In the genomic region with DNA sequence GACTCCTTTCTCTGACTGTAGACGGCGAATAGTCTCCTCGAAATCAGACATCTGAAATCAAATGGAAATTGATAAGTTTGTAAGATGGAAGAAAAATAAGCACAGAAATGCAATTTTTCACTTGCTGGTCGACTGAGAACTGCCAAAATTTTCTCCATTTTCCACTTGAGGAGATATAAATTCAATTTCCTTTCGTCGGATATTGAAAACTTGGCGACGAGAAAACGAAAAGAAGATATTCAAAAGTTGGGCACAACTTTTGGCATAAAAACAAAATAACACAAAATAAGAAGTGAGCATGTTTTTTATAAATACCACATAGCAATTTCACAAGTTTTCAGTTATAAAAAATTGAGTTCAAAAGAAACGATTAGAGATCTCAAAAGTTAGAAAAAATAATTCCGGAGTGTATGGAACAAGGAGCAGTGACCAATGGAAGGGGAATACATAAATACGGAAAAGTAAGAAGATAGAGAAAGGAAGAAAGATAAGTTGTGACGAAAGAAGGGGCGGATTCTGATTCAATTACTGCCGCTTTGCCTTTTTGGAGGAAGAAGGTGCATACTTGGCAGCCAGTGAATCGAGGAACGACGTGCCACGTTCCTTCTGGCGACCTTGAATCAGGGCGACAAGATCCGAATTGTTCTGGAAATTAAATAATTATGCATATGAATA, we compare ENCODE assay signal across 3 worm cellular contexts.
TF ChIP-seq lines count a peak whose summit lies in the region.

A gene (minus strand): TSS at position 51 of the 675 bp plus-strand sequence.

TF ChIP-seq in whole organism, L1 larva, 84 proteins besides CTCF, POLR2A, EP300 and RAD21:
- TF ChIP-seq isw-1 (GFP tag; IDR thresholded peaks at IDR 0.05; lab: Robert Waterston, UW) = no peak
- no peak for TF ChIP-seq ceh-90 (tag; optimal IDR thresholded peaks at IDR 0.05; lab: Kevin White, UChicago)
- TF ChIP-seq ces-1 (GFP tag; optimal IDR thresholded peaks at IDR 0.05; lab: Kevin White, UChicago) = peak; percentile 47
- no peak for TF ChIP-seq skn-1 (tag; optimal IDR thresholded peaks at IDR 0.05; lab: Kevin White, UChicago)
- no peak for TF ChIP-seq grh-1 (GFP tag; IDR thresholded peaks at IDR 0.05; lab: Robert Waterston, UW)
- peak; percentile 20 for TF ChIP-seq fkh-10 (GFP tag; optimal IDR thresholded peaks at IDR 0.05; lab: Kevin White, UChicago)
- peak; percentile 43 for TF ChIP-seq lin-14 (GFP tag; optimal IDR thresholded peaks at IDR 0.05; lab: Kevin White, UChicago)

TF ChIP-seq in whole organism, late embryonic, 69 proteins besides CTCF, POLR2A, EP300 and RAD21:
- TF ChIP-seq unc-42 (tag; optimal IDR thresholded peaks at IDR 0.05; lab: Kevin White, UChicago) = peak; percentile 89
- no peak for TF ChIP-seq unc-86 (tag; optimal IDR thresholded peaks at IDR 0.05; lab: Kevin White, UChicago)
- no peak for TF ChIP-seq fkh-10 (GFP tag; optimal IDR thresholded peaks at IDR 0.05; lab: Kevin White, UChicago)

TF ChIP-seq in whole organism, mixed stage, embryonic, 35 proteins besides CTCF, POLR2A, EP300 and RAD21:
- TF ChIP-seq mep-1 (tag; optimal IDR thresholded peaks at IDR 0.05; lab: Kevin White, UChicago) (no peak), drap-1 (GFP tag; optimal IDR thresholded peaks at IDR 0.05; lab: Kevin White, UChicago) (no peak), ces-1 (GFP tag; optimal IDR thresholded peaks at IDR 0.05; lab: Kevin White, UChicago) (peak; percentile 76), ztf-11 (tag; optimal IDR thresholded peaks at IDR 0.05; lab: Kevin White, UChicago) (no peak), nhr-2 (tag; optimal IDR thresholded peaks at IDR 0.05; lab: Kevin White, UChicago) (no peak)
